Fruit fly (Drosophila melanogaster) whole organism, prepupa: Measurements from ENCODE around the gene Jon65Aii.

Source experiments
- CG32006 ChIP-seq: fragments of 200-800 bp; sonication (Bioruptor generic); optimal IDR thresholded peaks from 3 replicates; lab custom pipeline; 2017; ENCODE audit warnings: missing biosample characterization, mild to moderate bottlenecking, missing genetic modification characterization
- CG9139 ChIP-seq: fragments of 200-800 bp; sonication (Bioruptor generic); optimal IDR thresholded peaks from 3 replicates; lab custom pipeline; 2017; ENCODE audit warnings: missing biosample characterization, mild to moderate bottlenecking, missing genetic modification characterization

DNA sequence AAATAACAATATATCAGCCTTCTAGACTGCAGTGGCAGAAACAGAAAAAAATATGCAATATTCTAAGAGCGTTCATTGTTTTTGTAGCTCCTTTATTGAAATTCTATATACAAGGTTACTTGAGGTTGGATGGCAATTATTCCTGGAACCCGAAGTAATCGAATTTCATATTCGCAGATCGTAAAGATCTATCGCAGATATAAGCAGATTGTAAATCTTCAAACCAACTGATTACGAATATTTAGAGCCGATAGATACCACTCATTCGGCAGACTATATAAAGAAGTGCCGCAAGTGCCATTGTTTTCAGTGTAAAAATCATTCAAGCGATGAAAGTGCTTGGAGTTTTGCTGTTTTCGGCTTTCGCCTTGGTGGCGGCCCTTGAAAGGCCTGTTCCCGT lies at the start of gene Jon65Aii:
- TF ChIP-seq CG9139 (no peak), CG32006 (GFP tag; lab: Kevin White, UChicago) (no peak)
